Worm (Caenorhabditis elegans) whole organism, L2 larva: ENCODE measurements around the gene idpc-5.

Experiments
- F13H6.1 ChIP-seq: sonication (generic microtip); optimal IDR thresholded peaks from 2 replicates; lab custom pipeline; 2016; ENCODE audit warnings: missing genetic modification characterization, missing compliant biosample characterization
- nhr-237 ChIP-seq: fragments of 150-350 bp; optimal IDR thresholded peaks from 2 replicates; lab custom pipeline; 2014; ENCODE audit warnings: missing biosample characterization, missing genetic modification characterization
- nhr-77 ChIP-seq: fragments of 150-350 bp; optimal IDR thresholded peaks from 2 replicates; lab custom pipeline; 2014; ENCODE audit warnings: missing biosample characterization, missing genetic modification characterization

- TF ChIP-seq nhr-237 (tag; lab: Kevin White, UChicago) (no peak), nhr-77 (no peak), F13H6.1 (tag; lab: Kevin White, UChicago) (no peak)
Measured at ce11 chrV:9633313-9633712, 10.6 kb upstream of the idpc-5 start, which contains the start of gene col-147.
